Worm (Caenorhabditis elegans) whole organism, L3 larva: Measurements from ENCODE around the gene ZK84.5.

Experiments
- R02D3.7 ChIP-seq: fragments of 150-350 bp; optimal IDR thresholded peaks from 2 replicates; lab custom pipeline; 2014; ENCODE audit warnings: missing biosample characterization, missing genetic modification characterization
- ZK546.5 ChIP-seq: sonication (generic microtip); optimal IDR thresholded peaks from 2 replicates; lab custom pipeline; 2017; ENCODE audit warnings: missing biosample characterization, missing genetic modification characterization
- aly-2 ChIP-seq: fragments of 150-350 bp; optimal IDR thresholded peaks from 2 replicates; lab custom pipeline; 2014; ENCODE audit warnings: missing biosample characterization, missing genetic modification characterization
- ama-1 ChIP-seq: fragments of 150-350 bp; optimal IDR thresholded peaks from 2 replicates; lab custom pipeline; 2018
- ceh-16 ChIP-seq: sonication (generic microtip); optimal IDR thresholded peaks from 2 replicates; lab custom pipeline; 2017; ENCODE audit warnings: missing biosample characterization, missing genetic modification characterization
- ceh-82 ChIP-seq: fragments of 150-350 bp; optimal IDR thresholded peaks from 2 replicates; lab custom pipeline; 2014; ENCODE audit warnings: missing biosample characterization, missing genetic modification characterization
- ceh-9 ChIP-seq: sonication (generic microtip); optimal IDR thresholded peaks from 2 replicates; lab custom pipeline; 2018; ENCODE audit warnings: missing biosample characterization, missing genetic modification characterization
- daf-12 ChIP-seq: fragments of 150-350 bp; optimal IDR thresholded peaks from 2 replicates; lab custom pipeline; 2014; ENCODE audit warnings: missing biosample characterization, missing genetic modification reagents, missing genetic modification characterization
- egl-27 ChIP-seq: sonication (generic microtip); optimal IDR thresholded peaks from 4 replicates; lab custom pipeline; 2017; ENCODE audit warnings: missing biosample characterization, missing genetic modification reagents, missing genetic modification characterization
- egl-5 ChIP-seq: fragments of 150-350 bp; optimal IDR thresholded peaks from 2 replicates; lab custom pipeline; 2017; ENCODE audit warnings: missing biosample characterization, missing genetic modification reagents, missing genetic modification characterization, inconsistent platforms
- elt-2 ChIP-seq: sonication (generic microtip); optimal IDR thresholded peaks from 2 replicates; lab custom pipeline; 2016; ENCODE audit warnings: missing genetic modification reagents, mild to moderate bottlenecking, missing genetic modification characterization, missing compliant biosample characterization
- elt-3 ChIP-seq, 3 experiments: fragments of 150-350 bp in 1 of 3; sonication (generic microtip) in 2 of 3; optimal IDR thresholded peaks; 2 replicates in 2 of 3; 4 replicates in 1 of 3; lab custom pipeline; 2014 to 2017; ENCODE audit warnings: missing biosample characterization in 3 of 3, missing genetic modification characterization in 3 of 3
- fkh-10 ChIP-seq: sonication (generic microtip); optimal IDR thresholded peaks from 2 replicates; lab custom pipeline; 2017; ENCODE audit warnings: missing biosample characterization, missing genetic modification reagents, missing genetic modification characterization
- fos-1 ChIP-seq: fragments of 150-350 bp; optimal IDR thresholded peaks from 2 replicates; lab custom pipeline; 2014; ENCODE audit warnings: missing biosample characterization, missing genetic modification characterization
- lin-15B ChIP-seq: fragments of 150-350 bp; optimal IDR thresholded peaks from 2 replicates; lab custom pipeline; 2014; ENCODE audit warnings: missing biosample characterization, missing genetic modification characterization
- lin-39 ChIP-seq: fragments of 150-350 bp; optimal IDR thresholded peaks from 2 replicates; lab custom pipeline; 2018; ENCODE audit warnings: missing biosample characterization, missing genetic modification reagents, missing genetic modification characterization
- lsy-12 ChIP-seq: sonication (generic microtip); optimal IDR thresholded peaks from 2 replicates; lab custom pipeline; 2016; ENCODE audit warnings: mild to moderate bottlenecking, missing genetic modification characterization, missing compliant biosample characterization
- mdl-1 ChIP-seq: fragments of 150-350 bp; optimal IDR thresholded peaks from 2 replicates; lab custom pipeline; 2014; ENCODE audit warnings: missing biosample characterization, missing genetic modification characterization
- nfya-1 ChIP-seq: sonication (generic microtip); optimal IDR thresholded peaks from 2 replicates; lab custom pipeline; 2017; ENCODE audit warnings: missing genetic modification characterization, mild to moderate bottlenecking, missing compliant biosample characterization, antibody characterized with exemption, moderate library complexity; ENCODE audit not compliant: insufficient read depth
- nhr-11 ChIP-seq: fragments of 150-350 bp; optimal IDR thresholded peaks from 2 replicates; lab custom pipeline; 2014; ENCODE audit warnings: missing biosample characterization, missing genetic modification characterization
- nhr-12 ChIP-seq: fragments of 150-350 bp; optimal IDR thresholded peaks from 2 replicates; lab custom pipeline; 2014; ENCODE audit warnings: missing biosample characterization, missing genetic modification characterization
- nhr-23 ChIP-seq: fragments of 150-350 bp; optimal IDR thresholded peaks from 2 replicates; lab custom pipeline; 2014; ENCODE audit warnings: missing biosample characterization, missing genetic modification reagents, missing genetic modification characterization
- nhr-25 ChIP-seq: sonication (generic microtip); optimal IDR thresholded peaks from 2 replicates; lab custom pipeline; 2017; ENCODE audit warnings: missing biosample characterization, missing genetic modification characterization
- nhr-28 ChIP-seq: fragments of 150-350 bp; optimal IDR thresholded peaks from 2 replicates; lab custom pipeline; 2014; ENCODE audit warnings: missing biosample characterization, missing genetic modification characterization
- nhr-43 ChIP-seq: sonication (generic microtip); optimal IDR thresholded peaks from 2 replicates; lab custom pipeline; 2016; ENCODE audit warnings: mild to moderate bottlenecking, missing genetic modification characterization, missing compliant biosample characterization; ENCODE audit not compliant: poor library complexity, severe bottlenecking
- nhr-67 ChIP-seq: fragments of 150-350 bp; optimal IDR thresholded peaks from 2 replicates; lab custom pipeline; 2014; ENCODE audit warnings: missing biosample characterization, missing genetic modification characterization
- nhr-76 ChIP-seq: fragments of 150-350 bp; sonication (generic microtip); optimal IDR thresholded peaks from 5 replicates; lab custom pipeline; 2014; ENCODE audit warnings: missing biosample characterization, missing genetic modification characterization
- nhr-77 ChIP-seq: fragments of 150-350 bp; optimal IDR thresholded peaks from 2 replicates; lab custom pipeline; 2014; ENCODE audit warnings: missing biosample characterization, missing genetic modification characterization
- pha-4 ChIP-seq: fragments of 150-350 bp; optimal IDR thresholded peaks from 2 replicates; lab custom pipeline; 2014; ENCODE audit warnings: missing biosample characterization, missing genetic modification reagents, missing genetic modification characterization
- pqm-1 ChIP-seq: fragments of 150-350 bp; optimal IDR thresholded peaks from 2 replicates; lab custom pipeline; 2017; ENCODE audit warnings: missing biosample characterization, missing genetic modification characterization, inconsistent platforms
- skn-1 ChIP-seq: fragments of 150-350 bp; optimal IDR thresholded peaks from 2 replicates; lab custom pipeline; 2014; ENCODE audit warnings: missing biosample characterization, missing genetic modification characterization
- snpc-4 ChIP-seq: fragments of 150-350 bp; optimal IDR thresholded peaks from 2 replicates; lab custom pipeline; 2014; ENCODE audit warnings: missing biosample characterization, missing genetic modification characterization
- tbx-2 ChIP-seq: sonication (generic microtip); optimal IDR thresholded peaks from 2 replicates; lab custom pipeline; 2016; ENCODE audit warnings: mild to moderate bottlenecking, missing genetic modification characterization, missing compliant biosample characterization
- ztf-4 ChIP-seq: fragments of 150-350 bp; optimal IDR thresholded peaks from 2 replicates; lab custom pipeline; 2014; ENCODE audit warnings: missing biosample characterization, missing genetic modification characterization

The ZK84.5 gene

ce11 chrII:5996066-5996465, 20.2 kb downstream of the ZK84.5 start, which contains the start of gene ins-4:
ins-4 (plus strand) TSS chrII:5996366.
- no peak for TF ChIP-seq pqm-1 (tag; lab: Kevin White, UChicago)
- no peak for TF ChIP-seq fkh-10
- no peak for TF ChIP-seq elt-3 (tag; optimal IDR thresholded peaks at IDR 0.05; lab: Kevin White, UChicago)
- no peak for TF ChIP-seq ceh-16 (tag; lab: Kevin White, UChicago)
- TF ChIP-seq nhr-25: no peak
- TF ChIP-seq elt-2 (tag; lab: Kevin White, UChicago): no peak
- TF ChIP-seq ceh-82: no peak
- TF ChIP-seq pha-4 (tag; lab: Kevin White, UChicago): no peak
- TF ChIP-seq nhr-11 (tag; lab: Kevin White, UChicago): no peak
- no peak for TF ChIP-seq nhr-23
- no peak for TF ChIP-seq nhr-67 (tag; lab: Kevin White, UChicago)
- no peak for TF ChIP-seq lin-39 (tag; lab: Kevin White, UChicago)
- TF ChIP-seq lsy-12 (tag; lab: Kevin White, UChicago): no peak
- TF ChIP-seq R02D3.7: no peak

ce11 chrII:5990668-5991067, 25.6 kb downstream of the ZK84.5 start, which contains the start of gene ins-3:
ins-3 (minus strand) TSS chrII:5990768.
- TF ChIP-seq nhr-77 (tag; lab: Kevin White, UChicago) (no peak), ZK546.5 (tag; lab: Kevin White, UChicago) (no peak), nhr-28 (tag; lab: Kevin White, UChicago) (no peak), pha-4 (tag; lab: Kevin White, UChicago) (no peak), nhr-11 (tag; lab: Kevin White, UChicago) (no peak), elt-2 (tag; lab: Kevin White, UChicago) (no peak), nhr-76 (tag; lab: Kevin White, UChicago) (no peak), ceh-9 (tag; lab: Kevin White, UChicago) (no peak), aly-2 (no peak), fos-1 (tag; lab: Kevin White, UChicago) (no peak), mdl-1 (tag; lab: Kevin White, UChicago) (no peak), nhr-43 (tag; lab: Kevin White, UChicago) (no peak), egl-27 (tag; lab: Kevin White, UChicago) (no peak), snpc-4 (tag; lab: Kevin White, UChicago) (no peak), daf-12 (tag; lab: Kevin White, UChicago) (no peak), skn-1 (tag; lab: Kevin White, UChicago) (no peak)

DNA sequence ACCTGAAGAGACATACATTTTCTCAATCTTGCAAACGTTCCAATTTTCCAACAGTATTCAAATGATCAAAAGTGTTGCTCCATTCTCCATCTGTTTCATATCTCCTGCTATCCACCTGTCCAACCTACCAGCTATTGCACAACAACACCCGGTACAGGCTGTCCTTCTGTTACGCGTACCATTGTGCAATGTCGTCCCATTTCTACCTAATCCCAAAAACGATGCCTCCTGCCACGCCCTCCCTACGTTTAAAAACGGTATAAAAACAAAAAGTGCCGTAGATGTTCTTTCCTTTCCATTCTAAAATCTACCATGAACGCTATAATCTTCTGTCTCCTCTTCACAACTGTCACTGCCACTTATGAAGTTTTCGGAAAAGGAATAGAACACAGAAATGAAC, 28.1 kb downstream of the ZK84.5 start, which contains the start of gene ins-2:
ins-2 (plus strand) TSS at position 301 of the 400 bp plus-strand sequence.
- TF ChIP-seq elt-3 (tag; optimal IDR thresholded peaks at IDR 0.05; lab: Kevin White, UChicago) (no peak), nhr-25 (no peak), pqm-1 (tag; lab: Kevin White, UChicago) (no peak), tbx-2 (tag; lab: Kevin White, UChicago) (no peak), ama-1 (lab: Kevin White, UChicago) (no peak), lsy-12 (tag; lab: Kevin White, UChicago) (no peak), nfya-1 (no peak), fos-1 (tag; lab: Kevin White, UChicago) (no peak), nhr-12 (no peak), nhr-23 (no peak), nhr-77 (tag; lab: Kevin White, UChicago) (no peak), lin-39 (tag; lab: Kevin White, UChicago) (no peak), lin-15B (tag; lab: Kevin White, UChicago) (no peak), ceh-9 (tag; lab: Kevin White, UChicago) (no peak)

DNA sequence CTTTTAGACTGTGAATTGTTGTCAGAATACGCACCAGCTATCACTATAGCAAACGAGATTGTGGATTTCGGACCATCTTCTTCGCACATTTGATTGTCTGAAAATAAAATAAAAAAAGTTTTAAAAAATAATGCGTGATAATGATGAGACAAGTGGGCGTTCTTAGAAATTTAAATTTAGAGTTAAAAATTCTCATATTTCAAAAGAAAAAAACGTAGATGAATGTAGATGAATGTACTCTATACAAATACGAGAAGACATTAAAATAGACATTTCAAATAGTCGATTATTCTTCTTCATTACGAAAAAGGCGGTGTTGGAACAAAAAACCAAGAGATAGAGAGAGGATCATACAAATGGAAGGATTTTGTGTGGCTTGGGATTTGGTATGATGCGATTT, 41.4 kb downstream of the ZK84.5 start, which contains the start of gene B0034.5:
B0034.5 (minus strand) TSS at position 101 of the 400 bp plus-strand sequence.
- TF ChIP-seq lin-15B (tag; lab: Kevin White, UChicago) (no peak), ztf-4 (tag; lab: Kevin White, UChicago) (no peak), ceh-9 (tag; lab: Kevin White, UChicago) (no peak), nhr-23 (no peak), fos-1 (tag; lab: Kevin White, UChicago) (no peak)

DNA sequence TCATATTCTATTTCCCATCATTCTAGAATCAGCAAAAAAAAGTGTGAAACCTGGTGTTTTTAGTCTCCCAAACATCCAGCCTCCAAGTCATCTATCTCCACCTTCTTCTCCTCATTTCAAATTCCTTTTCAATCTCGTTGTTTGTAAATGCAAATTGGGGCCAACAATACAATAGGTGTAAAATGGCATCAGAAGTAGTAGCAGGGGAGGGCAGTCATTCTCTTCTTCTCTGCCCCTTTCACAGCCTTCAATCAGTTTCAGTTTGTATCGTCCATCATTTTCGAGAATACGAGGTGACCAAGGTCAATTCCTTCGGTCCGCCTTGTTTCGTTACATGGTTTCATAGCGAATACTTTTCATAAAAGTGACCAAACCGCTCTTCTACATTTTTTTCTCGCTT, 47.0 kb downstream of the ZK84.5 start, which contains the start of gene B0034.4:
B0034.4 (minus strand) TSS at position 229 of the 400 bp plus-strand sequence.
- TF ChIP-seq ZK546.5 (tag; lab: Kevin White, UChicago): no peak
- TF ChIP-seq nhr-25: peak; percentile 21
- TF ChIP-seq egl-5 (tag; lab: Kevin White, UChicago): no peak
